Worm (Caenorhabditis elegans): Measurements from ENCODE around the gene F28F9.3.

F28F9.3 gene

DNA sequence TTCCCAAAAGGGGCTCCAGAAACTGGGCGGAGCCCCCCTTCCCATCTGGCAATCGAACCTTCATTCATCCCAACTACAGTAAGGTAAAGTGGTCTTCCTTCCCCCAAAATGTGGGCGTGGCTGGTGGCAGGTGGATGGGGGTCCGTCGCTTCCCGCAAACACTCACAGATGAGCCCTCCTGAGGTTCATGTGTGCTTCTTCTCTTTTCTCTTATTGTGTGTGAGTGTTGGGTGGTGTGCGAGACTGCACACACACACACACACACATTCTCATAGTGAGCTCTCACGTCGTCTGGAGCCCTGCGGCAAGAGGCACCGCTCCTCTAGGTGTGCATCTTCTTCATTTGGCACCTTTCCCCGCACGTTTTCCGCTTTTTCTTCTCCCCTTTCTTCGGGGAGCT is 27.9 kb downstream of the F28F9.3 start:
- TF ChIP-seq skn-1 (tag; optimal IDR thresholded peaks at IDR 0.05): no peak
- no peak for TF ChIP-seq sma-9 (GFP tag; optimal IDR thresholded peaks at IDR 0.05)
- TF ChIP-seq sma-9 (tag; optimal IDR thresholded peaks at IDR 0.05): no peak
- TF ChIP-seq unc-55 (GFP tag; optimal IDR thresholded peaks at IDR 0.05): peak; percentile 59
- TF ChIP-seq lin-11 (tag; optimal IDR thresholded peaks at IDR 0.05): no peak
- TF ChIP-seq ztf-4 (tag; optimal IDR thresholded peaks at IDR 0.05): no peak
- no peak for TF ChIP-seq ama-1 (optimal IDR thresholded peaks at IDR 0.05)
- TF ChIP-seq ztf-11 (tag; optimal IDR thresholded peaks at IDR 0.05): no peak

ce11 chrIV:3855543-3855942 is 28.9 kb downstream of the F28F9.3 start, which contains the start of gene zag-1:
Gene zag-1, plus strand, starts transcription at chrIV:3855843.
- no peak for TF ChIP-seq ceh-16 (tag; optimal IDR thresholded peaks at IDR 0.05)
- no peak for TF ChIP-seq nhr-12 (tag; optimal IDR thresholded peaks at IDR 0.05)
- no peak for TF ChIP-seq mab-5 (tag; optimal IDR thresholded peaks at IDR 0.05)
- TF ChIP-seq nhr-11 (tag; optimal IDR thresholded peaks at IDR 0.05): no peak
- TF ChIP-seq F13H6.1 (tag; optimal IDR thresholded peaks at IDR 0.05): no peak
- TF ChIP-seq egl-27 (tag; optimal IDR thresholded peaks at IDR 0.05): no peak
- no peak for TF ChIP-seq ceh-82 (tag; optimal IDR thresholded peaks at IDR 0.05)
- no peak for TF ChIP-seq nhr-6 (tag; optimal IDR thresholded peaks at IDR 0.05)
- no peak for TF ChIP-seq ztf-4 (tag; optimal IDR thresholded peaks at IDR 0.05)
- TF ChIP-seq nhr-10 (tag; optimal IDR thresholded peaks at IDR 0.05): no peak
- TF ChIP-seq mbf-1 (tag; optimal IDR thresholded peaks at IDR 0.05): no peak
- TF ChIP-seq Y55F3AM.14 (GFP tag; optimal IDR thresholded peaks at IDR 0.05): no peak
- TF ChIP-seq elt-3 (tag; optimal IDR thresholded peaks at IDR 0.05): no peak
- no peak for TF ChIP-seq skn-1 (tag; optimal IDR thresholded peaks at IDR 0.05)
- TF ChIP-seq nhr-21 (tag; optimal IDR thresholded peaks at IDR 0.05): no peak
- no peak for TF ChIP-seq R02D3.7 (tag; optimal IDR thresholded peaks at IDR 0.05)
- TF ChIP-seq nhr-23 (tag; optimal IDR thresholded peaks at IDR 0.05): no peak
- no peak for TF ChIP-seq unc-55 (GFP tag; optimal IDR thresholded peaks at IDR 0.05)

- no peak for TF ChIP-seq ztf-4 (tag; optimal IDR thresholded peaks at IDR 0.05)
- TF ChIP-seq mab-5 (tag; optimal IDR thresholded peaks at IDR 0.05): peak; percentile 62
Measured at ce11 chrIV:3856190-3856589, 29.5 kb downstream of the F28F9.3 start.

- TF ChIP-seq mdl-1 (tag; optimal IDR thresholded peaks at IDR 0.05): no peak
- peak; percentile 81 for TF ChIP-seq mab-5 (tag; optimal IDR thresholded peaks at IDR 0.05)
- TF ChIP-seq ztf-11 (tag; optimal IDR thresholded peaks at IDR 0.05): no peak
- TF ChIP-seq lin-39 (tag; optimal IDR thresholded peaks at IDR 0.05): peak; percentile 49
- no peak for TF ChIP-seq nhr-10 (tag; optimal IDR thresholded peaks at IDR 0.05)
- TF ChIP-seq unc-55 (GFP tag; optimal IDR thresholded peaks at IDR 0.05): no peak
Measured at ce11 chrIV:3857999-3858552, 31.4 kb downstream of the F28F9.3 start.

DNA sequence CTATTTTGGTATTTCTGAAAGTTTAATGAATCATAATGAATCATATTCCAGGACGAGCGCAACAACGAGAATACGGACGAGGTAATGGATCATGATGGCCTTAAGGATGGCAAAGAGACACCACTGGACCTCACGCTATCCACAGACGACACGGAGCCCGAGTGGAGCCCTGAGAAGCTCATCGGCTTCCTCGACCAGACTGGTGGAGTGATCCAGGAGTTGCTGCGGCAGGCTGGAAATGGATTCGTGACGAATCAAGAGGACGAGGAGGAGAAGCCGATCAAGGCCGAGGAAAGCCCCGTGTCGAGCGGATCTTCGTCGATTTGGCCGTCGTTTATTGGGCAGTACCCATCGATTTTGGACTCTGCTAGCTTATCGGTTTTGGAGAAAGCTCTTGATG is 32.9 kb downstream of the F28F9.3 start:
- no peak for TF ChIP-seq ztf-4 (tag; optimal IDR thresholded peaks at IDR 0.05)
- no peak for TF ChIP-seq lsy-2 (tag; optimal IDR thresholded peaks at IDR 0.05)
- TF ChIP-seq nhr-237 (tag; optimal IDR thresholded peaks at IDR 0.05): no peak
- no peak for TF ChIP-seq F13H6.1 (tag; optimal IDR thresholded peaks at IDR 0.05)
- TF ChIP-seq nhr-25 (tag; optimal IDR thresholded peaks at IDR 0.05): no peak
- no peak for TF ChIP-seq peb-1 (tag; optimal IDR thresholded peaks at IDR 0.05)
- no peak for TF ChIP-seq gmeb-1 (tag; optimal IDR thresholded peaks at IDR 0.05)
- TF ChIP-seq elt-3 (tag; optimal IDR thresholded peaks at IDR 0.05): no peak
- no peak for TF ChIP-seq ama-1 (optimal IDR thresholded peaks at IDR 0.05)
- TF ChIP-seq sma-3 (GFP tag; optimal IDR thresholded peaks at IDR 0.05): no peak
- no peak for TF ChIP-seq egl-27 (tag; optimal IDR thresholded peaks at IDR 0.05)
- TF ChIP-seq ztf-11 (tag; optimal IDR thresholded peaks at IDR 0.05): no peak
- TF ChIP-seq Y55F3AM.14 (GFP tag; optimal IDR thresholded peaks at IDR 0.05): no peak
- no peak for TF ChIP-seq zag-1 (tag; optimal IDR thresholded peaks at IDR 0.05)
- no peak for TF ChIP-seq nhr-129 (tag; optimal IDR thresholded peaks at IDR 0.05)
- TF ChIP-seq sma-9 (GFP tag; optimal IDR thresholded peaks at IDR 0.05): no peak
- TF ChIP-seq sma-9 (tag; optimal IDR thresholded peaks at IDR 0.05): no peak
- TF ChIP-seq fos-1 (tag; optimal IDR thresholded peaks at IDR 0.05): no peak
